Fruit fly (Drosophila melanogaster): ENCODE measurements around the gene CG14683.

CG14683 gene

dm6 chr3R:10675101-10675500 lies 21.3 kb upstream of the CG14683 start (continued):
- TF ChIP-seq CG31388 (GFP tag; optimal IDR thresholded peaks at IDR 0.05) = no peak
- TF ChIP-seq odd (GFP tag; optimal IDR thresholded peaks at IDR 0.05) = no peak
- peak; percentile 52 for TF ChIP-seq Meics (GFP tag; optimal IDR thresholded peaks at IDR 0.05)
- peak; percentile 73; the same call in 1 of the 2 replicates for TF ChIP-seq sna (GFP tag; IDR thresholded peaks at IDR 0.05; ENCODE audit: partially characterized antibody)
- TF ChIP-seq CG4854 (GFP tag; optimal IDR thresholded peaks at IDR 0.05) = peak; percentile 28
- peak; percentile 83 for TF ChIP-seq unc-4 (GFP tag; IDR thresholded peaks at IDR 0.05; ENCODE audit: partially characterized antibody)
- 0 out of 2 replicates have a peak, but pooled peaks have one; percentile 28 for TF ChIP-seq cas (GFP tag; IDR thresholded peaks at IDR 0.05)
- peak; percentile 54 for TF ChIP-seq CG18599 (GFP tag; optimal IDR thresholded peaks at IDR 0.05)
- no peak for TF ChIP-seq corto (GFP tag; optimal IDR thresholded peaks at IDR 0.05)
- no peak for TF ChIP-seq CG4820 (GFP tag; optimal IDR thresholded peaks at IDR 0.05)
- TF ChIP-seq pb (GFP tag; optimal IDR thresholded peaks at IDR 0.05) = no peak
- no peak for TF ChIP-seq CG10209 (GFP tag; optimal IDR thresholded peaks at IDR 0.05)
- TF ChIP-seq sd (tag; optimal IDR thresholded peaks at IDR 0.05) = peak; percentile 70
- TF ChIP-seq br (optimal IDR thresholded peaks at IDR 0.05) = no peak
- TF ChIP-seq fru (optimal IDR thresholded peaks at IDR 0.05) = no peak
- no peak for TF ChIP-seq tin (GFP tag; optimal IDR thresholded peaks at IDR 0.05)
- TF ChIP-seq CG12236 (GFP tag; optimal IDR thresholded peaks at IDR 0.05) = no peak
- no peak for TF ChIP-seq CG12299 (tag; optimal IDR thresholded peaks at IDR 0.05)
- TF ChIP-seq CG11093 (GFP tag; IDR thresholded peaks at IDR 0.05) = no peak
- TF ChIP-seq HLH4C (GFP tag; IDR thresholded peaks at IDR 0.05; ENCODE audit: partially characterized antibody) = peak; percentile 52; the same call in 1 of the 3 replicates
- TF ChIP-seq Dbx (GFP tag; IDR thresholded peaks at IDR 0.05) = peak; percentile 82
- TF ChIP-seq CG18619 (GFP tag; optimal IDR thresholded peaks at IDR 0.05) = peak; percentile 25
- TF ChIP-seq CG17186 (GFP tag; optimal IDR thresholded peaks at IDR 0.05) = no peak
- TF ChIP-seq CG3281 (GFP tag; optimal IDR thresholded peaks at IDR 0.05) = peak; percentile 43
- TF ChIP-seq CG43689 (GFP tag; IDR thresholded peaks at IDR 0.05) = no peak
- TF ChIP-seq chif (GFP tag; optimal IDR thresholded peaks at IDR 0.05) = peak; percentile 22 to 38
- TF ChIP-seq Rfx (GFP tag; IDR thresholded peaks at IDR 0.05) = peak; percentile 48
- peak; percentile 24 for TF ChIP-seq dm (GFP tag; optimal IDR thresholded peaks at IDR 0.05)
- peak; percentile 7 for TF ChIP-seq Max (GFP tag; optimal IDR thresholded peaks at IDR 0.05)
- 0 out of 3 replicates have a peak, but pooled peaks have one; percentile 18 for TF ChIP-seq row (GFP tag; IDR thresholded peaks at IDR 0.05)
- peak; percentile 1 for TF ChIP-seq CG7556 (GFP tag; optimal IDR thresholded peaks at IDR 0.05)
- peak; percentile 72; the same call in 1 of the 2 replicates for TF ChIP-seq CG32532 (GFP tag; IDR thresholded peaks at IDR 0.05)
- TF ChIP-seq prd (optimal IDR thresholded peaks at IDR 0.05) = no peak
- TF ChIP-seq prd (GFP tag; IDR thresholded peaks at IDR 0.05) = no peak
- no peak for TF ChIP-seq psq (GFP tag; optimal IDR thresholded peaks at IDR 0.05)
- peak; percentile 44 for TF ChIP-seq CG1647 (GFP tag; optimal IDR thresholded peaks at IDR 0.05)
- TF ChIP-seq amos (GFP tag; IDR thresholded peaks at IDR 0.05; ENCODE audit: partially characterized antibody) = peak; percentile 93
- peak; percentile 82 for TF ChIP-seq Opbp (GFP tag; IDR thresholded peaks at IDR 0.05; ENCODE audit: partially characterized antibody)
- peak; percentile 85 for TF ChIP-seq stwl (tag; optimal IDR thresholded peaks at IDR 0.05)
- TF ChIP-seq CG12659 (GFP tag; optimal IDR thresholded peaks at IDR 0.05) = peak; percentile 23
- peak; percentile 56 for TF ChIP-seq CG15514 (GFP tag; optimal IDR thresholded peaks at IDR 0.05)
- TF ChIP-seq Xrp1 (GFP tag; IDR thresholded peaks at IDR 0.05) = no peak
- TF ChIP-seq Myb (GFP tag; optimal IDR thresholded peaks at IDR 0.05) = peak; percentile 95
- peak; percentile 22 for TF ChIP-seq exex (tag; optimal IDR thresholded peaks at IDR 0.05)
- TF ChIP-seq CG3407 (GFP tag; optimal IDR thresholded peaks at IDR 0.05) = no peak
- TF ChIP-seq CG2129 (GFP tag; IDR thresholded peaks at IDR 0.05; ENCODE audit: partially characterized antibody) = peak; percentile 46; the same call in 1 of the 2 replicates
- no peak for TF ChIP-seq CG18262 (tag; optimal IDR thresholded peaks at IDR 0.05)
- peak in 1 of 2 experiments; percentile 40 for TF ChIP-seq Hr51 (GFP tag; optimal IDR thresholded peaks at IDR 0.05)
- TF ChIP-seq gt (GFP tag; IDR thresholded peaks at IDR 0.05) = no peak
- TF ChIP-seq bowl (GFP tag; IDR thresholded peaks at IDR 0.05) = no peak
- TF ChIP-seq Sox100B (GFP tag; optimal IDR thresholded peaks at IDR 0.05) = no peak

Measured in whole organism, embryonic.